Fruit fly (Drosophila melanogaster): Measurements from ENCODE around the gene CG33257.

dm6 chr3L:16359795-16360194 lies 13.7 kb downstream of the CG33257 start:
- no peak for TF ChIP-seq Nf-YC (tag; optimal IDR thresholded peaks at IDR 0.05)
- no peak for TF ChIP-seq cg (GFP tag; optimal IDR thresholded peaks at IDR 0.05)
- TF ChIP-seq pita (GFP tag; optimal IDR thresholded peaks at IDR 0.05) = no peak
